Fruit fly (Drosophila melanogaster) whole organism, embryonic: ENCODE data around the gene Cyp4d1.

Source experiments
- Abd-B ChIP-seq: fragments of 200-800 bp; sonication (Bioruptor generic); optimal IDR thresholded peaks from 2 replicates; lab custom pipeline; 2018; ENCODE audit warnings: missing biosample characterization, mild to moderate bottlenecking, missing genetic modification characterization, moderate library complexity
- Atf-2 ChIP-seq: fragments of 200-800 bp; sonication (Bioruptor generic); optimal IDR thresholded peaks from 2 replicates; lab custom pipeline; 2016; ENCODE audit warnings: missing biosample characterization, missing genetic modification characterization
- Bgb ChIP-seq: fragments of 200-800 bp; sonication (Bioruptor generic); IDR thresholded peaks from 2 replicates; pipeline ENCODE4 v1.3.6; 2022; ENCODE audit warnings: missing biosample characterization, missing genetic modification characterization; ENCODE audit not compliant: partially characterized antibody
- CG12236 ChIP-seq: fragments of 200-800 bp; sonication (Bioruptor generic); optimal IDR thresholded peaks from 2 replicates; lab custom pipeline; 2016; ENCODE audit warnings: missing biosample characterization, missing genetic modification characterization
- CG1233 ChIP-seq: fragments of 200-800 bp; sonication (Bioruptor generic); optimal IDR thresholded peaks from 4 replicates; lab custom pipeline; 2018; ENCODE audit warnings: missing biosample characterization, mild to moderate bottlenecking, missing genetic modification characterization
- CG1647 ChIP-seq: fragments of 200-800 bp; sonication (Bioruptor generic); optimal IDR thresholded peaks from 3 replicates; lab custom pipeline; 2016; ENCODE audit warnings: missing biosample characterization, missing genetic modification characterization
- CG18764 ChIP-seq: fragments of 200-800 bp; sonication (Bioruptor generic); optimal IDR thresholded peaks from 3 replicates; lab custom pipeline; 2016; ENCODE audit warnings: missing biosample characterization, missing genetic modification characterization
- CG3163 ChIP-seq: fragments of 200-800 bp; sonication (Bioruptor generic); optimal IDR thresholded peaks from 3 replicates; lab custom pipeline; 2016; ENCODE audit warnings: missing biosample characterization, missing genetic modification characterization
- CG32772 ChIP-seq: fragments of 200-800 bp; sonication (Bioruptor generic); IDR thresholded peaks from 2 replicates; pipeline ENCODE4 v1.3.6; 2022; ENCODE audit warnings: missing biosample characterization, missing genetic modification characterization
- CG33557 ChIP-seq: fragments of 200-800 bp; sonication (Bioruptor generic); optimal IDR thresholded peaks from 2 replicates; lab custom pipeline; 2019; ENCODE audit warnings: missing biosample characterization, mild to moderate bottlenecking, missing genetic modification characterization, moderate library complexity
- CG34422 ChIP-seq: fragments of 200-800 bp; sonication (Bioruptor generic); IDR thresholded peaks from 3 replicates; pipeline ENCODE4 v1.3.6; 2022; ENCODE audit warnings: missing biosample characterization, missing genetic modification characterization
- CG43689 ChIP-seq: fragments of 200-800 bp; sonication (Bioruptor generic); IDR thresholded peaks from 2 replicates; pipeline ENCODE4 v1.3.6; 2022; ENCODE audit warnings: missing biosample characterization, missing genetic modification characterization
- CG4424 ChIP-seq: fragments of 200-800 bp; sonication (Bioruptor generic); optimal IDR thresholded peaks from 3 replicates; lab custom pipeline; 2016; ENCODE audit warnings: missing biosample characterization, missing genetic modification characterization
- CG6254 ChIP-seq: fragments of 200-800 bp; sonication (Bioruptor generic); optimal IDR thresholded peaks from 3 replicates; lab custom pipeline; 2017; ENCODE audit warnings: mild to moderate bottlenecking, missing biosample characterization, missing genetic modification reagents, missing genetic modification characterization
- CG6654 ChIP-seq: fragments of 200-800 bp; sonication (Bioruptor generic); optimal IDR thresholded peaks from 2 replicates; lab custom pipeline; 2017; ENCODE audit warnings: missing biosample characterization, mild to moderate bottlenecking, missing genetic modification characterization
- CG6813 ChIP-seq: fragments of 200-800 bp; sonication (Bioruptor generic); optimal IDR thresholded peaks from 2 replicates; lab custom pipeline; 2017; ENCODE audit warnings: missing biosample characterization, missing genetic modification characterization, mild to moderate bottlenecking, moderate library complexity, missing genetic modification reagents
- CG7357 ChIP-seq: fragments of 200-800 bp; sonication (Bioruptor generic); IDR thresholded peaks from 3 replicates; pipeline ENCODE4 v1.3.6; 2022; ENCODE audit warnings: missing biosample characterization, missing genetic modification characterization
- CG7556 ChIP-seq: fragments of 200-800 bp; sonication (Bioruptor generic); optimal IDR thresholded peaks from 2 replicates; lab custom pipeline; 2017; ENCODE audit warnings: missing biosample characterization, mild to moderate bottlenecking, missing genetic modification characterization
- CG7928 ChIP-seq: fragments of 200-800 bp; sonication (Bioruptor generic); optimal IDR thresholded peaks from 2 replicates; lab custom pipeline; 2017; ENCODE audit warnings: missing biosample characterization, mild to moderate bottlenecking, missing genetic modification characterization
- CG8290 ChIP-seq, 3 experiments: fragments of 200-800 bp; sonication (Bioruptor generic); optimal IDR thresholded peaks; 2 replicates each; lab custom pipeline; 2016 to 2019; ENCODE audit warnings: missing biosample characterization in 3 of 3, missing genetic modification characterization in 3 of 3, mild to moderate bottlenecking in 2 of 3, moderate library complexity in 1 of 3
- D ChIP-seq, 2 experiments: fragments of 200-800 bp in 1 of 2; fragments of >200 bp in 1 of 2; sonication (Bioruptor generic) in 1 of 2; optimal IDR thresholded peaks; 2 replicates in 1 of 2; 3 replicates in 1 of 2; lab custom pipeline; 2017; ENCODE audit warnings: mild to moderate bottlenecking in 1 of 2, missing biosample characterization in 1 of 2, missing genetic modification characterization in 1 of 2, missing genetic modification reagents in 1 of 2
- Dad ChIP-seq: fragments of 200-800 bp; sonication (Bioruptor generic); optimal IDR thresholded peaks from 3 replicates; lab custom pipeline; 2016; ENCODE audit warnings: missing biosample characterization, missing genetic modification characterization
- Dll ChIP-seq: fragments of 200-800 bp; sonication (Bioruptor generic); IDR thresholded peaks from 4 replicates; pipeline ENCODE4 v1.3.6; 2022; ENCODE audit warnings: missing biosample characterization, missing genetic modification characterization; ENCODE audit not compliant: partially characterized antibody
- E2f2 ChIP-seq: fragments of 200-800 bp; sonication (Bioruptor generic); IDR thresholded peaks from 2 replicates; pipeline ENCODE4 v1.3.6; 2022; ENCODE audit warnings: missing biosample characterization, missing genetic modification characterization
- Fer1 ChIP-seq: fragments of 200-800 bp; sonication (Bioruptor generic); optimal IDR thresholded peaks from 2 replicates; lab custom pipeline; 2017; ENCODE audit warnings: missing biosample characterization, mild to moderate bottlenecking, missing genetic modification characterization
- HHEX ChIP-seq: fragments of 200-800 bp; sonication (Bioruptor generic); optimal IDR thresholded peaks from 3 replicates; lab custom pipeline; 2017; ENCODE audit warnings: missing biosample characterization, mild to moderate bottlenecking, missing genetic modification characterization, missing genetic modification reagents
- HLH54F ChIP-seq: fragments of 200-800 bp; sonication (Bioruptor generic); optimal IDR thresholded peaks from 3 replicates; lab custom pipeline; 2016; ENCODE audit warnings: missing biosample characterization, missing genetic modification characterization
- Hand ChIP-seq: fragments of 200-800 bp; sonication (Bioruptor generic); optimal IDR thresholded peaks from 2 replicates; lab custom pipeline; 2017; ENCODE audit warnings: mild to moderate bottlenecking, missing biosample characterization, missing genetic modification reagents, missing genetic modification characterization
- Kr ChIP-seq: fragments of 200-800 bp; sonication (Bioruptor generic); optimal IDR thresholded peaks from 2 replicates; lab custom pipeline; 2017; ENCODE audit warnings: missing biosample characterization, mild to moderate bottlenecking, missing genetic modification characterization
- MESR4 ChIP-seq: fragments of 200-800 bp; sonication (Bioruptor generic); optimal IDR thresholded peaks from 2 replicates; lab custom pipeline; 2018; ENCODE audit warnings: missing biosample characterization, mild to moderate bottlenecking, missing genetic modification characterization, moderate library complexity
- NK7.1 ChIP-seq: fragments of 200-800 bp; sonication (Bioruptor generic); optimal IDR thresholded peaks from 3 replicates; lab custom pipeline; 2016; ENCODE audit warnings: missing biosample characterization, missing genetic modification characterization
- Spps ChIP-seq: fragments of 200-800 bp; sonication (Bioruptor generic); optimal IDR thresholded peaks from 2 replicates; lab custom pipeline; 2018; ENCODE audit warnings: missing biosample characterization, mild to moderate bottlenecking, missing genetic modification characterization
- cg ChIP-seq: fragments of 200-800 bp; sonication (Bioruptor generic); optimal IDR thresholded peaks from 3 replicates; lab custom pipeline; 2019; ENCODE audit warnings: missing biosample characterization, mild to moderate bottlenecking, missing genetic modification characterization, moderate library complexity
- ci ChIP-seq: fragments of 200-800 bp; sonication (Bioruptor generic); IDR thresholded peaks from 3 replicates; pipeline ENCODE4 v1.3.6; 2022; ENCODE audit warnings: missing biosample characterization, missing genetic modification characterization
- corto ChIP-seq: fragments of 200-800 bp; sonication (Bioruptor generic); optimal IDR thresholded peaks from 2 replicates; lab custom pipeline; 2016; ENCODE audit warnings: missing biosample characterization, mild to moderate bottlenecking, missing genetic modification characterization, moderate library complexity
- en ChIP-seq: fragments of 200-800 bp; sonication (Bioruptor generic); optimal IDR thresholded peaks from 2 replicates; lab custom pipeline; 2016; ENCODE audit warnings: missing biosample characterization, missing genetic modification characterization
- eve ChIP-seq, 2 experiments: fragments of >200 bp; optimal IDR thresholded peaks; 2 replicates each; lab custom pipeline; 2017; ENCODE audit warnings: missing biosample characterization in 2 of 2, missing genetic modification characterization in 2 of 2
- fd96Cb ChIP-seq: fragments of 200-800 bp; sonication (Bioruptor generic); optimal IDR thresholded peaks from 2 replicates; lab custom pipeline; 2018; ENCODE audit warnings: missing biosample characterization, mild to moderate bottlenecking, missing genetic modification characterization, moderate library complexity
- lola ChIP-seq, 3 experiments: fragments of >200 bp in 2 of 3; fragments of 200-800 bp in 1 of 3; sonication (Bioruptor generic) in 1 of 3; optimal IDR thresholded peaks; 2 replicates each; lab custom pipeline; 2017 to 2019; ENCODE audit warnings: missing biosample characterization in 3 of 3, missing genetic modification characterization in 3 of 3, mild to moderate bottlenecking in 1 of 3, moderate library complexity in 1 of 3
- mld ChIP-seq: fragments of 200-800 bp; sonication (Bioruptor generic); IDR thresholded peaks from 3 replicates; pipeline ENCODE4 v1.3.6; 2022; ENCODE audit warnings: missing biosample characterization, missing genetic modification characterization; ENCODE audit not compliant: partially characterized antibody
- org-1 ChIP-seq: fragments of 200-800 bp; sonication (Bioruptor generic); optimal IDR thresholded peaks from 2 replicates; lab custom pipeline; 2017; ENCODE audit warnings: missing biosample characterization, missing genetic modification characterization
- schlank ChIP-seq: fragments of 200-800 bp; sonication (Bioruptor generic); optimal IDR thresholded peaks from 2 replicates; lab custom pipeline; 2018; ENCODE audit warnings: missing biosample characterization, mild to moderate bottlenecking, missing genetic modification characterization
- sens ChIP-seq: fragments of 200-800 bp; sonication (Bioruptor generic); peaks from one replicate; lab custom pipeline; 2016; ENCODE audit warnings: missing biosample characterization, missing genetic modification characterization
- tll ChIP-seq, 2 experiments: fragments of 200-800 bp in 1 of 2; fragments of >200 bp in 1 of 2; sonication (Bioruptor generic) in 1 of 2; optimal IDR thresholded peaks; 2 replicates each; lab custom pipeline; 2017 to 2019; ENCODE audit warnings: missing biosample characterization in 2 of 2, missing genetic modification characterization in 2 of 2, mild to moderate bottlenecking in 1 of 2, moderate library complexity in 1 of 2
- toy ChIP-seq: fragments of 200-800 bp; sonication (Bioruptor generic); IDR thresholded peaks from 2 replicates; pipeline ENCODE4 v1.3.6; 2022; ENCODE audit warnings: missing biosample characterization, missing genetic modification characterization
- wek ChIP-seq: fragments of 200-800 bp; sonication (Bioruptor generic); optimal IDR thresholded peaks from 3 replicates; lab custom pipeline; 2018; ENCODE audit warnings: missing biosample characterization, mild to moderate bottlenecking, missing genetic modification characterization, moderate library complexity
- yki ChIP-seq: fragments of >200 bp; optimal IDR thresholded peaks from 3 replicates; lab custom pipeline; 2018
- z ChIP-seq: fragments of 200-800 bp; sonication (Bioruptor generic); IDR thresholded peaks from 3 replicates; pipeline ENCODE4 v1.3.6; 2022; ENCODE audit warnings: missing biosample characterization, missing genetic modification characterization

The Cyp4d1 gene

DNA sequence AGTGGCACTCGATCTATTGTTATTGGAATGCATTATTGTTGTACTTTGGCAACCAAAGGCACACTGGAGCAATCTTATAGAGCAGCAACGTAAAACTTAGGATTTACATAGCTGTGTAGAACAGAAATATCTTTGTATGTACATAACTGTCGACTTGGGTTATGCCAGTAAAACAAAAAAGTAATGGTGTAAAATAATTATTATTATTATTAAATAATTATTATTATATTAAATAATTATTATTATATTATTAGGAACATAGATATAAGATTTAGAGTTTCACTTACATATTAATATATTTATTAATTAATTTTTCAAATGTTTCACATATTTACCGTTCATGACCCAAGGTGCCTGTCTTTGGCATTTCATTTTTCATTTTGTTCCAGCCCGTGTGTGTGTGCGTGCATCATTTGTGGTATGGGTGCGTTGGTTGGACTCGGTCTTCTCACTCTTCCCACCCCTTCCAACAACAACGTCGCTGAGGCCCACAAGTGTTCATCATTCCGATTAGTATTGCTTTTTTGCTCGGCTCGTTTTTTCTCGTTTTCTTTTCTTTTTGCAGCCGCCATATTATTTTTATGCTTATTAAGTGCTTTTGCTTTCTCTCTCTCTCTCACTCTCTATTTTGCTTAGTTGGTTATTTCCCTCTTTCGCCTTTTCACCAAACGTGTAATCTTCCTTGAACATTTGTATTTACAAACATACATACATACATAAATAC is 37.9 kb downstream of the Cyp4d1 start (continued):
- TF ChIP-seq CG8290 (GFP tag; optimal IDR thresholded peaks at IDR 0.05; lab: Kevin White, UChicago) = peak; percentile 93
- peak; percentile 32 to 92 for TF ChIP-seq CG8290 (tag; optimal IDR thresholded peaks at IDR 0.05; lab: Kevin White, UChicago)
- TF ChIP-seq CG34422 (GFP tag; lab: Robert Waterston, UW) = peak; percentile 89; the same call in 2 of the 3 replicates
- peak; percentile 97 for TF ChIP-seq HHEX (GFP tag; lab: Kevin White, UChicago)
- peak; percentile 40 for TF ChIP-seq en (GFP tag; lab: Kevin White, UChicago)
- peak; percentile 74 for TF ChIP-seq NK7.1 (GFP tag; lab: Kevin White, UChicago)
- peak; percentile 91 for TF ChIP-seq org-1
- peak; percentile 74 for TF ChIP-seq wek (GFP tag; lab: Kevin White, UChicago)
- peak; percentile 81 for TF ChIP-seq corto (GFP tag; lab: Kevin White, UChicago)
- TF ChIP-seq tll (GFP tag; optimal IDR thresholded peaks at IDR 0.05; lab: Kevin White, UChicago) = peak in 1 of 2 experiments; percentile 22
- TF ChIP-seq CG32772 = peak; percentile 90
- peak; percentile 80 for TF ChIP-seq Atf-2
- peak; percentile 97 for TF ChIP-seq Abd-B
- TF ChIP-seq Dad = peak; percentile 76
- peak; percentile 94 for TF ChIP-seq sens (GFP tag; lab: Kevin White, UChicago)
- peak; percentile 68 for TF ChIP-seq CG7928 (GFP tag; lab: Kevin White, UChicago)
- peak; percentile 97 for TF ChIP-seq Spps (tag; lab: Kevin White, UChicago)
- TF ChIP-seq CG18764 (GFP tag; lab: Kevin White, UChicago) = peak; percentile 92
- peak; percentile 89 for TF ChIP-seq schlank (tag; lab: Kevin White, UChicago)
- no peak for TF ChIP-seq D (optimal IDR thresholded peaks at IDR 0.05; lab: Kevin White, UChicago)
- TF ChIP-seq D (GFP tag; optimal IDR thresholded peaks at IDR 0.05; lab: Kevin White, UChicago) = peak; percentile 99
- peak; percentile 64; the same call in 1 of the 2 replicates for TF ChIP-seq CG43689 (GFP tag; lab: Robert Waterston, UW)
- TF ChIP-seq mld (GFP tag; lab: Robert Waterston, UW) = no peak
- TF ChIP-seq MESR4 (GFP tag; lab: Kevin White, UChicago) = no peak
- TF ChIP-seq CG6813 (GFP tag; lab: Kevin White, UChicago) = peak; percentile 98
- peak; percentile 97 for TF ChIP-seq Hand (GFP tag; lab: Kevin White, UChicago)
- TF ChIP-seq toy (GFP tag; lab: Robert Waterston, UW) = peak; percentile 75
- TF ChIP-seq cg (GFP tag; lab: Kevin White, UChicago) = peak; percentile 77
- TF ChIP-seq eve (GFP tag; optimal IDR thresholded peaks at IDR 0.05; lab: Kevin White, UChicago) = no peak
- peak; percentile 92 for TF ChIP-seq CG6654 (GFP tag; lab: Kevin White, UChicago)
- TF ChIP-seq CG7357 (GFP tag; lab: Robert Waterston, UW) = peak; percentile 90
- peak; percentile 97 for TF ChIP-seq CG4424 (GFP tag; lab: Kevin White, UChicago)
- TF ChIP-seq Bgb (GFP tag; lab: Robert Waterston, UW) = no peak
- no peak for TF ChIP-seq Dll (GFP tag; lab: Robert Waterston, UW)
- TF ChIP-seq CG1647 (GFP tag; lab: Kevin White, UChicago) = peak; percentile 60
- TF ChIP-seq Kr (GFP tag; lab: Kevin White, UChicago) = peak; percentile 90
- peak; percentile 84 for TF ChIP-seq HLH54F (GFP tag; lab: Kevin White, UChicago)
- no peak for TF ChIP-seq CG3163
- TF ChIP-seq z = no peak
- peak; percentile 99 for TF ChIP-seq CG33557
- TF ChIP-seq CG1233 = peak; percentile 98
- peak; percentile 73 for TF ChIP-seq E2f2 (GFP tag; lab: Robert Waterston, UW)
- peak; percentile 98 for TF ChIP-seq fd96Cb (tag; lab: Kevin White, UChicago)
- TF ChIP-seq yki = peak; percentile 14
- TF ChIP-seq lola (GFP tag; optimal IDR thresholded peaks at IDR 0.05; lab: Kevin White, UChicago) = peak in 1 of 3 experiments; percentile 99
- peak; percentile 99 for TF ChIP-seq CG7556 (GFP tag; lab: Kevin White, UChicago)
- peak; percentile 88 for TF ChIP-seq ci
- peak; percentile 95 for TF ChIP-seq CG6254 (GFP tag; lab: Kevin White, UChicago)
- peak; percentile 97 for TF ChIP-seq Fer1 (GFP tag; lab: Kevin White, UChicago)
- peak; percentile 42 for TF ChIP-seq CG12236 (GFP tag; lab: Kevin White, UChicago)
